Fruit fly (Drosophila melanogaster) whole organism, embryonic: ENCODE results near the gene Tnpo-SR.

Experiments used
- Antp ChIP-seq: fragments of 200-800 bp; sonication (Bioruptor generic); optimal IDR thresholded peaks from 3 replicates; lab custom pipeline; 2016; ENCODE audit warnings: missing biosample characterization, missing genetic modification characterization
- B-H1 ChIP-seq: fragments of 200-800 bp; sonication (Bioruptor generic); IDR thresholded peaks from 3 replicates; pipeline ENCODE4 v1.3.6; 2022; ENCODE audit warnings: missing biosample characterization, missing genetic modification characterization
- B-H2 ChIP-seq: fragments of 200-800 bp; sonication (Bioruptor generic); optimal IDR thresholded peaks from 2 replicates; lab custom pipeline; 2018; ENCODE audit warnings: missing biosample characterization, mild to moderate bottlenecking, missing genetic modification characterization
- BEAF-32 ChIP-seq: fragments of 200-800 bp; sonication (Bioruptor generic); optimal IDR thresholded peaks from 3 replicates; lab custom pipeline; 2017; ENCODE audit warnings: missing biosample characterization, missing genetic modification characterization, mild to moderate bottlenecking, moderate library complexity, missing genetic modification reagents
- CG10209 ChIP-seq: fragments of 200-800 bp; sonication (Bioruptor generic); optimal IDR thresholded peaks from 3 replicates; lab custom pipeline; 2017; ENCODE audit warnings: missing biosample characterization, mild to moderate bottlenecking, missing genetic modification characterization, missing genetic modification reagents
- CG10543 ChIP-seq: fragments of 200-800 bp; sonication (Bioruptor generic); optimal IDR thresholded peaks from 3 replicates; lab custom pipeline; 2017; ENCODE audit warnings: missing biosample characterization, mild to moderate bottlenecking, missing genetic modification characterization, moderate library complexity
- CG10654 ChIP-seq: fragments of 200-800 bp; sonication (Bioruptor generic); optimal IDR thresholded peaks from 2 replicates; lab custom pipeline; 2016; ENCODE audit warnings: missing biosample characterization, missing genetic modification characterization
- CG12942 ChIP-seq: fragments of 200-800 bp; sonication (Bioruptor generic); optimal IDR thresholded peaks from 3 replicates; lab custom pipeline; 2016; ENCODE audit warnings: missing biosample characterization, missing genetic modification characterization
- CG15479 ChIP-seq: fragments of 200-800 bp; sonication (Bioruptor generic); optimal IDR thresholded peaks from 3 replicates; lab custom pipeline; 2019; ENCODE audit warnings: missing biosample characterization, mild to moderate bottlenecking, missing genetic modification characterization, moderate library complexity
- CG1602 ChIP-seq: fragments of 200-800 bp; sonication (Bioruptor generic); optimal IDR thresholded peaks from 3 replicates; lab custom pipeline; 2016; ENCODE audit warnings: missing biosample characterization, missing genetic modification characterization
- CG17186 ChIP-seq: fragments of 200-800 bp; sonication (Bioruptor generic); optimal IDR thresholded peaks from 3 replicates; lab custom pipeline; 2017; ENCODE audit warnings: missing biosample characterization, missing genetic modification reagents, missing genetic modification characterization
- CG2875 ChIP-seq: fragments of 200-800 bp; sonication (Bioruptor generic); optimal IDR thresholded peaks from 2 replicates; lab custom pipeline; 2017; ENCODE audit warnings: missing biosample characterization, mild to moderate bottlenecking, missing genetic modification characterization, missing genetic modification reagents
- CG30403 ChIP-seq: fragments of 200-800 bp; sonication (Bioruptor generic); optimal IDR thresholded peaks from 3 replicates; lab custom pipeline; 2016; ENCODE audit warnings: missing biosample characterization, missing genetic modification characterization
- CG31388 ChIP-seq: fragments of 200-800 bp; sonication (Bioruptor generic); optimal IDR thresholded peaks from 2 replicates; lab custom pipeline; 2016; ENCODE audit warnings: missing biosample characterization, missing genetic modification characterization
- CG3995 ChIP-seq: fragments of 200-800 bp; sonication (Bioruptor generic); optimal IDR thresholded peaks from 3 replicates; lab custom pipeline; 2016; ENCODE audit warnings: missing biosample characterization, missing genetic modification characterization
- CG4707 ChIP-seq: fragments of 200-800 bp; sonication (Bioruptor generic); optimal IDR thresholded peaks from 2 replicates; lab custom pipeline; 2018; ENCODE audit warnings: missing biosample characterization, mild to moderate bottlenecking, missing genetic modification characterization, moderate library complexity
- CG7987 ChIP-seq: fragments of 200-800 bp; sonication (Bioruptor generic); optimal IDR thresholded peaks from 2 replicates; lab custom pipeline; 2018; ENCODE audit warnings: missing biosample characterization, mild to moderate bottlenecking, missing genetic modification characterization, moderate library complexity
- CG9817 ChIP-seq: fragments of 200-800 bp; sonication (Bioruptor generic); optimal IDR thresholded peaks from 2 replicates; lab custom pipeline; 2018; ENCODE audit warnings: missing biosample characterization, mild to moderate bottlenecking, missing genetic modification characterization, moderate library complexity
- CkIIα-i1 ChIP-seq: fragments of 200-800 bp; sonication (Bioruptor generic); IDR thresholded peaks from 2 replicates; pipeline ENCODE4 v1.3.6; 2022; ENCODE audit warnings: missing biosample characterization, missing genetic modification characterization
- D19A ChIP-seq: fragments of 200-800 bp; optimal IDR thresholded peaks from 3 replicates; lab custom pipeline; 2019; ENCODE audit warnings: missing biosample characterization, mild to moderate bottlenecking, missing genetic modification characterization, moderate library complexity
- Dbx ChIP-seq: fragments of 200-800 bp; sonication (Bioruptor generic); IDR thresholded peaks from 3 replicates; pipeline ENCODE4 v1.3.6; 2022; ENCODE audit warnings: missing biosample characterization, missing genetic modification characterization
- Dfd ChIP-seq, 2 experiments: fragments of >200 bp; optimal IDR thresholded peaks; 2 replicates each; lab custom pipeline; 2017; ENCODE audit warnings: missing biosample characterization in 2 of 2, missing genetic modification characterization in 2 of 2
- Dip3 ChIP-seq: fragments of 200-800 bp; sonication (Bioruptor generic); optimal IDR thresholded peaks from 3 replicates; lab custom pipeline; 2016; ENCODE audit warnings: missing biosample characterization, missing genetic modification characterization
- Drgx ChIP-seq: fragments of 200-800 bp; sonication (Bioruptor generic); IDR thresholded peaks from 2 replicates; pipeline ENCODE4 v1.3.6; 2022; ENCODE audit warnings: missing biosample characterization, missing genetic modification characterization
- Eip74EF ChIP-seq, 2 experiments: fragments of 200-800 bp in 1 of 2; fragments of >200 bp in 1 of 2; sonication (Bioruptor generic) in 1 of 2; optimal IDR thresholded peaks; 2 replicates each; lab custom pipeline; 2017 to 2019; ENCODE audit warnings: missing biosample characterization in 2 of 2, missing genetic modification characterization in 2 of 2, mild to moderate bottlenecking in 1 of 2, moderate library complexity in 1 of 2
- Elba2 ChIP-seq: fragments of 200-800 bp; sonication (Bioruptor generic); optimal IDR thresholded peaks from 3 replicates; lab custom pipeline; 2016; ENCODE audit warnings: missing biosample characterization, missing genetic modification characterization
- Hr39 ChIP-seq: fragments of >200 bp; optimal IDR thresholded peaks from 2 replicates; lab custom pipeline; 2017
- Hsf ChIP-seq: fragments of 200-800 bp; sonication (Bioruptor generic); optimal IDR thresholded peaks from 3 replicates; lab custom pipeline; 2016; ENCODE audit warnings: missing biosample characterization, missing genetic modification characterization
- Rx ChIP-seq: fragments of 200-800 bp; sonication (Bioruptor generic); IDR thresholded peaks from 2 replicates; pipeline ENCODE4 v1.3.6; 2022; ENCODE audit warnings: missing biosample characterization, missing genetic modification characterization
- Tbp ChIP-seq: fragments of >200 bp; optimal IDR thresholded peaks from 2 replicates; lab custom pipeline; 2018; ENCODE audit warnings: missing biosample characterization, missing genetic modification characterization
- bbx ChIP-seq: fragments of 200-800 bp; sonication (Bioruptor generic); IDR thresholded peaks from 2 replicates; pipeline ENCODE4 v1.3.6; 2022; ENCODE audit warnings: missing biosample characterization, missing genetic modification characterization; ENCODE audit not compliant: partially characterized antibody
- bsh ChIP-seq, 2 experiments: fragments of 200-800 bp; sonication (Bioruptor generic); optimal IDR thresholded peaks; 2 replicates each; lab custom pipeline; 2017 to 2018; ENCODE audit warnings: mild to moderate bottlenecking in 2 of 2, missing biosample characterization in 2 of 2, missing genetic modification characterization in 2 of 2, moderate library complexity in 1 of 2
- da ChIP-seq: fragments of 200-800 bp; sonication (Bioruptor generic); optimal IDR thresholded peaks from 2 replicates; lab custom pipeline; 2016; ENCODE audit warnings: missing biosample characterization, missing genetic modification characterization
- danr ChIP-seq: fragments of 200-800 bp; sonication (Bioruptor generic); IDR thresholded peaks from 2 replicates; pipeline ENCODE4 v1.3.6; 2022; ENCODE audit warnings: missing biosample characterization, missing genetic modification characterization
- dati ChIP-seq: fragments of 200-800 bp; sonication (Bioruptor generic); IDR thresholded peaks from 2 replicates; pipeline ENCODE4 v1.3.6; 2022; ENCODE audit warnings: missing biosample characterization, missing genetic modification characterization
- dimm ChIP-seq: fragments of 200-800 bp; sonication (Bioruptor generic); IDR thresholded peaks from 2 replicates; pipeline ENCODE4 v1.3.6; 2022; ENCODE audit warnings: missing biosample characterization, missing genetic modification characterization
- fd3F ChIP-seq: fragments of 200-800 bp; sonication (Bioruptor generic); optimal IDR thresholded peaks from 2 replicates; lab custom pipeline; 2018; ENCODE audit warnings: missing biosample characterization, mild to moderate bottlenecking, missing genetic modification characterization, moderate library complexity
- ftz-f1 ChIP-seq: fragments of 200-800 bp; sonication (Bioruptor generic); optimal IDR thresholded peaks from 2 replicates; lab custom pipeline; 2016; ENCODE audit warnings: missing biosample characterization, missing genetic modification characterization
- gsb-n ChIP-seq: fragments of 200-800 bp; sonication (Bioruptor generic); optimal IDR thresholded peaks from 3 replicates; lab custom pipeline; 2018; ENCODE audit warnings: missing biosample characterization, mild to moderate bottlenecking, missing genetic modification characterization
- hth ChIP-seq: fragments of >200 bp; optimal IDR thresholded peaks from 2 replicates; lab custom pipeline; 2017; ENCODE audit warnings: inconsistent platforms
- inv ChIP-seq: fragments of 200-800 bp; sonication (Bioruptor generic); IDR thresholded peaks from 2 replicates; pipeline ENCODE4 v1.3.6; 2022; ENCODE audit warnings: missing biosample characterization, missing genetic modification characterization; ENCODE audit not compliant: partially characterized antibody
- odd ChIP-seq: fragments of 200-800 bp; sonication (Bioruptor generic); optimal IDR thresholded peaks from 2 replicates; lab custom pipeline; 2017; ENCODE audit warnings: missing biosample characterization, mild to moderate bottlenecking, missing genetic modification characterization
- onecut ChIP-seq: fragments of 200-800 bp; sonication (Bioruptor generic); IDR thresholded peaks from 2 replicates; pipeline ENCODE4 v1.3.6; 2022; ENCODE audit warnings: missing biosample characterization, missing genetic modification characterization
- phol ChIP-seq: fragments of 200-800 bp; sonication (Bioruptor generic); optimal IDR thresholded peaks from 3 replicates; lab custom pipeline; 2018; ENCODE audit warnings: missing biosample characterization, mild to moderate bottlenecking, missing genetic modification characterization, moderate library complexity
- repo ChIP-seq: fragments of 200-800 bp; sonication (Bioruptor generic); optimal IDR thresholded peaks from 2 replicates; lab custom pipeline; 2016; ENCODE audit warnings: missing biosample characterization, missing genetic modification characterization
- rib ChIP-seq: fragments of 200-800 bp; sonication (Bioruptor generic); IDR thresholded peaks from 2 replicates; pipeline ENCODE4 v1.3.6; 2022; ENCODE audit warnings: missing biosample characterization, missing genetic modification characterization
- shn ChIP-seq: fragments of 200-800 bp; sonication (Bioruptor generic); optimal IDR thresholded peaks from 3 replicates; lab custom pipeline; 2016; ENCODE audit warnings: missing biosample characterization, missing genetic modification characterization
- sob ChIP-seq: fragments of 200-800 bp; sonication (Bioruptor generic); IDR thresholded peaks from 2 replicates; pipeline ENCODE4 v1.3.6; 2022; ENCODE audit warnings: missing biosample characterization, missing genetic modification characterization
- usp ChIP-seq: fragments of >200 bp; optimal IDR thresholded peaks from 2 replicates; lab custom pipeline; 2017; ENCODE audit warnings: missing biosample characterization, missing genetic modification characterization
- yki ChIP-seq: fragments of >200 bp; optimal IDR thresholded peaks from 3 replicates; lab custom pipeline; 2018
- zf30C ChIP-seq: fragments of 200-800 bp; sonication (Bioruptor generic); optimal IDR thresholded peaks from 3 replicates; lab custom pipeline; 2018; ENCODE audit warnings: missing biosample characterization, mild to moderate bottlenecking, missing genetic modification characterization

The Tnpo-SR gene

DNA sequence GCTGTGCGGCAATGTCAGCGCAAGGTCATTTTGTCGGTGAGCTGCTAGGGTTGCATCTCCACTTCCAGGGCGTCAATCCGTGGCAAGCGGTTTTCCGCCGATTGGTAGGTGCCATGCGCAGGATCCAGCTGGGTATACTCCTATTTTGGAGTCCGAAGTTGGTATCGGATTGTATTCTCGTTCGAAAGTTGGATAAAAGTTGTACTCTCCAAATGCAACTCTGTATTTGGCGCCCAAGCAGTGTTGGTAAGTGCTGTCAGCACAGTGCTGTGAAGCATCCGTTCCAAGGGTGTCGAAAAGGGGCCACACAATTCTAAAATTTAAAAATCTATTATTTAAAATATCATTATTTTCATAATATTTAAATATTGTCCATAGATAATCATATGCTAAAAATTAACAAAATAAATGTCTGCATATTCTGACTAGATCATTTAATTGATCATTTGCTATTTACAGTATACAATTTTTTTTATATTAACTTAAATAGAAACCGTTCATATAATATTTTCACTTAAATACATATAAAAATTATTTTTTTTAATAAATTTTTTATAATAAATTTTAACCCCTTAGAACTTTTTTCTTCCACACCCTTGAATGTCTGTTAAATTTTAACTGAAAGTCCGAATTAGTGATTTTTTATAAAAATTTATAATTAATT, 11.1 kb upstream of the Tnpo-SR start (continued):
- TF ChIP-seq CG10654, result peak; percentile 87
- TF ChIP-seq Dbx, result peak; percentile 94
- peak; percentile 99 for TF ChIP-seq ftz-f1 (GFP tag; lab: Kevin White, UChicago)
- peak; percentile 93 for TF ChIP-seq CG10543
- TF ChIP-seq onecut (GFP tag; lab: Robert Waterston, UW), result peak; percentile 76
- TF ChIP-seq CG31388 (GFP tag; lab: Kevin White, UChicago), result peak; percentile 41
- TF ChIP-seq CG4707 (GFP tag; lab: Kevin White, UChicago), result peak; percentile 59
- peak; percentile 87 for TF ChIP-seq Antp (GFP tag; lab: Kevin White, UChicago)
- peak; percentile 40 for TF ChIP-seq zf30C (GFP tag; lab: Kevin White, UChicago)
- peak; percentile 81 for TF ChIP-seq Dip3 (GFP tag; lab: Kevin White, UChicago)
- TF ChIP-seq CG17186 (GFP tag; lab: Kevin White, UChicago), result peak; percentile 82
- TF ChIP-seq CG30403 (GFP tag; lab: Kevin White, UChicago), result peak; percentile 90
- no peak for TF ChIP-seq da
- 0 out of 2 replicates have a peak, but pooled peaks have one; percentile 25 for TF ChIP-seq dimm (GFP tag; lab: Robert Waterston, UW)
- peak in 1 of 2 experiments; percentile 4 for TF ChIP-seq Eip74EF (GFP tag; optimal IDR thresholded peaks at IDR 0.05; lab: Kevin White, UChicago)
- TF ChIP-seq bsh (GFP tag; optimal IDR thresholded peaks at IDR 0.05; lab: Kevin White, UChicago), result peak; percentile 42 to 77
- peak; percentile 78 for TF ChIP-seq fd3F (GFP tag; lab: Kevin White, UChicago)
- peak; percentile 89 for TF ChIP-seq CG9817 (tag; lab: Kevin White, UChicago)
- TF ChIP-seq sob, result peak; percentile 93
- peak; percentile 81 for TF ChIP-seq Hsf
- TF ChIP-seq CG12942 (GFP tag; lab: Kevin White, UChicago), result peak; percentile 84
- peak; percentile 81 for TF ChIP-seq Drgx
- no peak for TF ChIP-seq yki (lab: Kevin White, UChicago)
- TF ChIP-seq BEAF-32 (GFP tag; lab: Kevin White, UChicago), result peak; percentile 53
- 0 out of 2 replicates have a peak, but pooled peaks have one; percentile 31 for TF ChIP-seq CkIIα-i1 (GFP tag; lab: Robert Waterston, UW)
- peak; percentile 91 for TF ChIP-seq gsb-n
- TF ChIP-seq danr, result peak; percentile 75
- peak; percentile 88 for TF ChIP-seq CG10209 (GFP tag; lab: Kevin White, UChicago)
- TF ChIP-seq Hr39, result no peak
- no peak for TF ChIP-seq Tbp
- peak; percentile 70 for TF ChIP-seq repo (GFP tag; lab: Kevin White, UChicago)
- TF ChIP-seq inv (GFP tag; lab: Robert Waterston, UW), result peak; percentile 36; the same call in 1 of the 2 replicates
- TF ChIP-seq Dfd (GFP tag; optimal IDR thresholded peaks at IDR 0.05; lab: Kevin White, UChicago), result no peak
- TF ChIP-seq Rx, result peak; percentile 69
- peak; percentile 82 for TF ChIP-seq rib (GFP tag; lab: Robert Waterston, UW)
- peak; percentile 68 for TF ChIP-seq B-H1 (GFP tag; lab: Robert Waterston, UW)
- TF ChIP-seq bbx (GFP tag; lab: Robert Waterston, UW), result peak; percentile 45
- TF ChIP-seq D19A (tag; lab: Kevin White, UChicago), result peak; percentile 83
- no peak for TF ChIP-seq usp
- TF ChIP-seq CG15479 (GFP tag; lab: Kevin White, UChicago), result no peak
- TF ChIP-seq phol (tag; lab: Kevin White, UChicago), result peak; percentile 86
- TF ChIP-seq CG1602 (GFP tag; lab: Kevin White, UChicago), result peak; percentile 80
- TF ChIP-seq CG3995 (GFP tag; lab: Kevin White, UChicago), result peak; percentile 69
- no peak for TF ChIP-seq Elba2 (GFP tag; lab: Kevin White, UChicago)
- TF ChIP-seq shn (GFP tag; lab: Kevin White, UChicago), result peak; percentile 72
- no peak for TF ChIP-seq dati (GFP tag; lab: Robert Waterston, UW)
- peak; percentile 85 for TF ChIP-seq CG7987
- TF ChIP-seq CG2875 (GFP tag; lab: Kevin White, UChicago), result no peak
- no peak for TF ChIP-seq odd
- no peak for TF ChIP-seq hth (lab: Kevin White, UChicago)
- peak; percentile 95 for TF ChIP-seq B-H2 (GFP tag; lab: Kevin White, UChicago)
